Fruit fly (Drosophila melanogaster) whole organism, embryonic: ENCODE data around the gene chrb.

ENCODE experiments used
- Abd-B ChIP-seq: fragments of 200-800 bp; sonication (Bioruptor generic); optimal IDR thresholded peaks from 2 replicates; lab custom pipeline; 2018; ENCODE audit warnings: missing biosample characterization, mild to moderate bottlenecking, missing genetic modification characterization, moderate library complexity
- Atf-2 ChIP-seq: fragments of 200-800 bp; sonication (Bioruptor generic); optimal IDR thresholded peaks from 2 replicates; lab custom pipeline; 2016; ENCODE audit warnings: missing biosample characterization, missing genetic modification characterization
- CG10543 ChIP-seq: fragments of 200-800 bp; sonication (Bioruptor generic); optimal IDR thresholded peaks from 3 replicates; lab custom pipeline; 2017; ENCODE audit warnings: missing biosample characterization, mild to moderate bottlenecking, missing genetic modification characterization, moderate library complexity
- CG12104 ChIP-seq: fragments of 200-800 bp; sonication (Bioruptor generic); optimal IDR thresholded peaks from 3 replicates; lab custom pipeline; 2016; ENCODE audit warnings: missing biosample characterization, missing genetic modification characterization
- CG12155 ChIP-seq: fragments of 200-800 bp; sonication (Bioruptor generic); optimal IDR thresholded peaks from 3 replicates; lab custom pipeline; 2016; ENCODE audit warnings: missing biosample characterization, missing genetic modification characterization
- CG13296 ChIP-seq: fragments of 200-800 bp; sonication (Bioruptor generic); optimal IDR thresholded peaks from 3 replicates; lab custom pipeline; 2018; ENCODE audit warnings: missing biosample characterization, mild to moderate bottlenecking, missing genetic modification characterization
- CG14710 ChIP-seq: fragments of 200-800 bp; sonication (Bioruptor generic); optimal IDR thresholded peaks from 3 replicates; lab custom pipeline; 2019; ENCODE audit warnings: missing biosample characterization, mild to moderate bottlenecking, missing genetic modification characterization, moderate library complexity
- CG17186 ChIP-seq: fragments of 200-800 bp; sonication (Bioruptor generic); optimal IDR thresholded peaks from 3 replicates; lab custom pipeline; 2017; ENCODE audit warnings: missing biosample characterization, missing genetic modification reagents, missing genetic modification characterization
- CG17385 ChIP-seq: fragments of 200-800 bp; sonication (Bioruptor generic); optimal IDR thresholded peaks from 3 replicates; lab custom pipeline; 2018; ENCODE audit warnings: missing biosample characterization, mild to moderate bottlenecking, missing genetic modification characterization
- CG31441 ChIP-seq: fragments of 200-800 bp; sonication (Bioruptor generic); IDR thresholded peaks from 2 replicates; pipeline ENCODE4 v1.3.6; 2022; ENCODE audit warnings: missing biosample characterization, missing genetic modification characterization
- CG32772 ChIP-seq: fragments of 200-800 bp; sonication (Bioruptor generic); IDR thresholded peaks from 2 replicates; pipeline ENCODE4 v1.3.6; 2022; ENCODE audit warnings: missing biosample characterization, missing genetic modification characterization
- CG4328 ChIP-seq: fragments of 200-800 bp; sonication (Bioruptor generic); optimal IDR thresholded peaks from 3 replicates; lab custom pipeline; 2017; ENCODE audit warnings: missing biosample characterization, missing genetic modification reagents, missing genetic modification characterization
- CG5953 ChIP-seq: fragments of 200-800 bp; sonication (Bioruptor generic); IDR thresholded peaks from 2 replicates; pipeline ENCODE4 v1.3.6; 2022; ENCODE audit warnings: missing biosample characterization, missing genetic modification characterization
- CG6654 ChIP-seq: fragments of 200-800 bp; sonication (Bioruptor generic); optimal IDR thresholded peaks from 2 replicates; lab custom pipeline; 2017; ENCODE audit warnings: missing biosample characterization, mild to moderate bottlenecking, missing genetic modification characterization
- CG7372 ChIP-seq: fragments of 200-800 bp; sonication (Bioruptor generic); IDR thresholded peaks from 2 replicates; pipeline ENCODE4 v1.3.6; 2022; ENCODE audit warnings: missing biosample characterization, missing genetic modification characterization
- CG7928 ChIP-seq: fragments of 200-800 bp; sonication (Bioruptor generic); optimal IDR thresholded peaks from 2 replicates; lab custom pipeline; 2017; ENCODE audit warnings: missing biosample characterization, mild to moderate bottlenecking, missing genetic modification characterization
- CG8290 ChIP-seq, 3 experiments: fragments of 200-800 bp; sonication (Bioruptor generic); optimal IDR thresholded peaks; 2 replicates each; lab custom pipeline; 2016 to 2019; ENCODE audit warnings: missing biosample characterization in 3 of 3, missing genetic modification characterization in 3 of 3, mild to moderate bottlenecking in 2 of 3, moderate library complexity in 1 of 3
- Dll ChIP-seq: fragments of 200-800 bp; sonication (Bioruptor generic); IDR thresholded peaks from 4 replicates; pipeline ENCODE4 v1.3.6; 2022; ENCODE audit warnings: missing biosample characterization, missing genetic modification characterization; ENCODE audit not compliant: partially characterized antibody
- H2.0 ChIP-seq: fragments of 200-800 bp; sonication (Bioruptor generic); IDR thresholded peaks from 2 replicates; pipeline ENCODE4 v1.3.6; 2022; ENCODE audit warnings: missing biosample characterization, missing genetic modification characterization
- Hmr ChIP-seq: fragments of 200-800 bp; sonication (Bioruptor generic); optimal IDR thresholded peaks from 3 replicates; lab custom pipeline; 2017; ENCODE audit warnings: mild to moderate bottlenecking, missing biosample characterization, missing genetic modification reagents, missing genetic modification characterization
- Med ChIP-seq: fragments of 200-800 bp; sonication (Bioruptor generic); peaks from one replicate; lab custom pipeline; 2016; ENCODE audit warnings: missing biosample characterization, missing genetic modification characterization, mild to moderate bottlenecking, inconsistent platforms, moderate library complexity
- Pdp1 ChIP-seq, 2 experiments: fragments of 200-800 bp; sonication (Bioruptor generic); optimal IDR thresholded peaks; 3 replicates each; lab custom pipeline; 2016; ENCODE audit warnings: missing biosample characterization in 2 of 2, missing genetic modification characterization in 2 of 2, mild to moderate bottlenecking in 1 of 2, moderate library complexity in 1 of 2
- Tbp ChIP-seq: fragments of >200 bp; optimal IDR thresholded peaks from 2 replicates; lab custom pipeline; 2018; ENCODE audit warnings: missing biosample characterization, missing genetic modification characterization
- bab2 ChIP-seq: fragments of 200-800 bp; sonication (Bioruptor generic); optimal IDR thresholded peaks from 2 replicates; lab custom pipeline; 2016; ENCODE audit warnings: missing biosample characterization, missing genetic modification characterization
- bowl ChIP-seq: fragments of 200-800 bp; sonication (Bioruptor generic); IDR thresholded peaks from 2 replicates; pipeline ENCODE4 v1.3.6; 2022; ENCODE audit warnings: missing biosample characterization, missing genetic modification characterization
- btn ChIP-seq: fragments of 200-800 bp; sonication (Bioruptor generic); optimal IDR thresholded peaks from 2 replicates; lab custom pipeline; 2016; ENCODE audit warnings: missing biosample characterization, missing genetic modification characterization
- cad ChIP-seq: fragments of >200 bp; optimal IDR thresholded peaks from 2 replicates; lab custom pipeline; 2017; ENCODE audit warnings: missing biosample characterization, missing genetic modification characterization
- chm ChIP-seq: fragments of 200-800 bp; sonication (Bioruptor generic); IDR thresholded peaks from 2 replicates; pipeline ENCODE4 v1.3.6; 2022; ENCODE audit warnings: missing biosample characterization, missing genetic modification characterization
- crc ChIP-seq: fragments of 200-800 bp; sonication (Bioruptor generic); optimal IDR thresholded peaks from 2 replicates; lab custom pipeline; 2016; ENCODE audit warnings: missing biosample characterization, missing genetic modification characterization
- gsb-n ChIP-seq: fragments of 200-800 bp; sonication (Bioruptor generic); optimal IDR thresholded peaks from 3 replicates; lab custom pipeline; 2018; ENCODE audit warnings: missing biosample characterization, mild to moderate bottlenecking, missing genetic modification characterization
- insv ChIP-seq, 2 experiments: fragments of 200-800 bp; sonication (Bioruptor generic); optimal IDR thresholded peaks; 3 replicates each; lab custom pipeline; 2016 to 2018; ENCODE audit warnings: missing biosample characterization in 2 of 2, missing genetic modification characterization in 2 of 2
- mld ChIP-seq: fragments of 200-800 bp; sonication (Bioruptor generic); IDR thresholded peaks from 3 replicates; pipeline ENCODE4 v1.3.6; 2022; ENCODE audit warnings: missing biosample characterization, missing genetic modification characterization; ENCODE audit not compliant: partially characterized antibody
- nerfin-1 ChIP-seq: fragments of 200-800 bp; sonication (Bioruptor generic); optimal IDR thresholded peaks from 3 replicates; lab custom pipeline; 2019; ENCODE audit warnings: missing biosample characterization, mild to moderate bottlenecking, missing genetic modification characterization, moderate library complexity
- rib ChIP-seq: fragments of 200-800 bp; sonication (Bioruptor generic); IDR thresholded peaks from 2 replicates; pipeline ENCODE4 v1.3.6; 2022; ENCODE audit warnings: missing biosample characterization, missing genetic modification characterization
- row ChIP-seq: fragments of 200-800 bp; sonication (Bioruptor generic); IDR thresholded peaks from 3 replicates; pipeline ENCODE4 v1.3.6; 2022; ENCODE audit warnings: missing biosample characterization, missing genetic modification characterization
- usp ChIP-seq: fragments of >200 bp; optimal IDR thresholded peaks from 2 replicates; lab custom pipeline; 2017; ENCODE audit warnings: missing biosample characterization, missing genetic modification characterization
- wek ChIP-seq: fragments of 200-800 bp; sonication (Bioruptor generic); optimal IDR thresholded peaks from 3 replicates; lab custom pipeline; 2018; ENCODE audit warnings: missing biosample characterization, mild to moderate bottlenecking, missing genetic modification characterization, moderate library complexity
- zen ChIP-seq: fragments of 200-800 bp; sonication (Bioruptor generic); optimal IDR thresholded peaks from 3 replicates; lab custom pipeline; 2018; ENCODE audit warnings: missing biosample characterization, mild to moderate bottlenecking, missing genetic modification characterization, moderate library complexity

The chrb gene

DNA sequence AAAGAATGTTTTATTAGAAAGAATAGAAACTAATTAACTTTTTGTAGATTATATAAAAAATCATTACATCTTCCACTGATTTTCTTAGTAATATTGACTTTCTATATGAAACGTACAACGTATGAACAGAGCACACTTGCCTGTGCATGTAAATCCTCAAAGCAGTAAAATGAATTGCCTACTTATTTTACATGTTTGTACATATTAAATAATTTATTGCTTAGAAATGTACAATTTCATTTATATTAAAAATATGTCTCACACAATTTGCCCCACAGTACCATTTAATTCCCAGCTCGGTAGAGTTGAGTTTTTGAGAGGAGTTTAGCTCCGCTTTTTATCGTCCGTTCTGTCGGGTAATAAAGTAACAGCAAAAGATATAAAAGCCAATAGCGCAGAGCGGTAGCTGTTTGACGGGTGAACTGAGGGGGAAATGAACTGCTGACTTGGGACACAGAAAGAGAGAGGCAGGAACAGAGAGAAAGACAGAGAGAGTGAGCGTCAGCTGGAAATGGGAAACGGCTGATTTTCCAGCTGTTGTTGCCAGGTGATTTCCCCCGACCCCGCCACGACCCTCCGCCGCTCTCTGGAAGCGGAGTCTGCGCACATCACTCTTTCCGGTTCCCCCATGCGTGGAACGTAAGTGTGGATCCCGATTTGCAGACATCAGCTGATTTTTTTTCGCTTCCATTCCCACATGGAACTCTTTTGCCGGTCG, 5.9 kb downstream of the chrb start (continued):
- peak; percentile 59 for TF ChIP-seq nerfin-1 (tag; lab: Kevin White, UChicago)
- TF ChIP-seq cad, result no peak
- TF ChIP-seq CG31441 (GFP tag; lab: Robert Waterston, UW), result 0 out of 2 replicates have a peak, but pooled peaks have one; percentile 9
- no peak for TF ChIP-seq CG5953 (GFP tag; lab: Robert Waterston, UW)
- peak; percentile 37 for TF ChIP-seq CG13296 (GFP tag; lab: Kevin White, UChicago)
- peak; percentile 32 for TF ChIP-seq CG17385
- no peak for TF ChIP-seq H2.0 (GFP tag; lab: Robert Waterston, UW)

DNA sequence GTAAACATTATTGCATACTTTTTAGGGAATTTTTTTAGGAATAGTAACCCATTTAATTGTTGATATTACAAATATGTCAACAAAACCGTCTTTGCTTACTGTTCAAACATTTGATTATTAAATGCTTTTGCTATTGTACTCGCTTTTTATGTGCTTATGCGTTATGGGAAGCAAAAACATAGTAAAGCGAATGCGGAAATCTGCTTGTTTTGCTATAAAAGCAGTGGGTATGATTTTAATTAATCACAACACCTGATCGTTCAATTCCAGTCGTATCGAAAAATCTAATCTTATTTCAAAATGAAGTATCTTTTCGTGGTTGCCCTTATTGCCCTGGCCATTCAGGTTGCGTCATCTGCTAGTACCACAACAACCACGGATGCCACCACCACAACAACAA, 21.0 kb downstream of the chrb start, which contains the start of gene CG33500:
Gene CG33500, plus strand, starts transcription at position 301 of the 400 bp plus-strand sequence.
- TF ChIP-seq insv (GFP tag; optimal IDR thresholded peaks at IDR 0.05; lab: Kevin White, UChicago) (no peak), mld (GFP tag; lab: Robert Waterston, UW) (no peak), rib (GFP tag; lab: Robert Waterston, UW) (no peak), CG12104 (GFP tag; lab: Kevin White, UChicago) (no peak), Med (peak; percentile 42), CG8290 (GFP tag; optimal IDR thresholded peaks at IDR 0.05; lab: Kevin White, UChicago) (no peak), CG8290 (tag; optimal IDR thresholded peaks at IDR 0.05; lab: Kevin White, UChicago) (peak in 1 of 2 experiments; percentile 8), bowl (GFP tag; lab: Robert Waterston, UW) (no peak), CG6654 (GFP tag; lab: Kevin White, UChicago) (no peak), Hmr (peak; percentile 29), chm (no peak), CG10543 (no peak), CG32772 (no peak)

DNA sequence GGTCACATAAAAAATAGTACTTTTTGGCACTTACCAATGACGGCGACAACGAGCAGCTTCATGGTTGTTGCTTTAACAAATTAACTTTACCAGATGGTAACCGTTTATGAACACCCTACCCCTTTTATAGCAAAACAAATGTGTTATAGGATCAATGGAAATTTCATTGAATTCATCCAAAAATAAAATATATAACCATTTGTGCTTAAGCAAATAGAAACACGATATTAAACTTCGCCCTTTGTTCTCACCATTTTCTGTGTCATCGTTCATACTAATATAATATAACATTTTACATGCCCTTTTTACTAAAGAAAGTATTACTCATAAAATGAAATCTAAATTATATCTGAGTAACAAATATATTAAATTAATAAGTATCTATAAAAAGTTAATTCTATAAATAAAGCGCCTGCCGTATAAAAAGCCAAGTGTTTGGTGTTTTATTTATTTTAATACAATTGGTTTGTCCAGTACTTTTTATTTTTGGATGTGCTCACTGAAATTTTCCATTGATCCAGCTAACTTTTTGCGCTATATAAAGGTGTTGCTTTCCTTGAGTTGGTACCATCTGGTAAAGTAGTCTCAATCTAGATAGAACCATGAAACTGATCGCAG, 22.1 kb downstream of the chrb start, which contains the start of the genes Sgs8 and Sgs7:
Gene Sgs8, minus strand, starts transcription at position 101 of the 618 bp plus-strand sequence.
Gene Sgs7, plus strand, starts transcription at position 568 of the 618 bp plus-strand sequence.
- TF ChIP-seq btn, result no peak
- TF ChIP-seq CG7372 (GFP tag; lab: Robert Waterston, UW), result no peak
- no peak for TF ChIP-seq Tbp (GFP tag; lab: Kevin White, UChicago)
- no peak for TF ChIP-seq CG12155 (GFP tag; lab: Kevin White, UChicago)
- no peak for TF ChIP-seq CG14710 (tag; lab: Kevin White, UChicago)
- TF ChIP-seq CG4328 (GFP tag; lab: Kevin White, UChicago), result no peak
- no peak for TF ChIP-seq usp (GFP tag; lab: Kevin White, UChicago)
- no peak for TF ChIP-seq crc (GFP tag; lab: Kevin White, UChicago)
- TF ChIP-seq Dll (GFP tag; lab: Robert Waterston, UW), result no peak
- no peak for TF ChIP-seq CG17186
- no peak for TF ChIP-seq gsb-n (tag; lab: Kevin White, UChicago)
- no peak for TF ChIP-seq bab2 (GFP tag; lab: Kevin White, UChicago)
- no peak for TF ChIP-seq Pdp1 (GFP tag; optimal IDR thresholded peaks at IDR 0.05; lab: Kevin White, UChicago)
- no peak for TF ChIP-seq row
- TF ChIP-seq Atf-2, result no peak
- TF ChIP-seq wek (GFP tag; lab: Kevin White, UChicago), result no peak
- no peak for TF ChIP-seq CG7928
- TF ChIP-seq zen (tag; lab: Kevin White, UChicago), result no peak
- TF ChIP-seq Abd-B (GFP tag; lab: Kevin White, UChicago), result no peak
